Worm (Caenorhabditis elegans) whole organism, L4 larva: ENCODE measurements around the gene C14A4.7.

Experiments
- F10B5.3 ChIP-seq: sonication (generic microtip); optimal IDR thresholded peaks from 2 replicates; lab custom pipeline; 2016; ENCODE audit warnings: mild to moderate bottlenecking, missing genetic modification characterization, missing compliant biosample characterization
- F26F4.8 ChIP-seq: fragments of 200-800 bp; sonication (Bioruptor generic); conservative IDR thresholded peaks from 2 replicates; pipeline ENCODE4 v1.3.6; 2022; ENCODE audit warnings: missing genetic modification characterization, missing compliant biosample characterization
- F37D6.2 ChIP-seq: sonication (generic microtip); optimal IDR thresholded peaks from 2 replicates; lab custom pipeline; 2016; ENCODE audit warnings: mild to moderate bottlenecking, missing genetic modification characterization, missing compliant biosample characterization
- T26A8.4 ChIP-seq: fragments of 200-800 bp; sonication (Bioruptor generic); IDR thresholded peaks from 2 replicates; pipeline ENCODE4 v1.3.6; 2022; ENCODE audit warnings: missing genetic modification characterization, missing compliant biosample characterization
- Y75B8A.6 ChIP-seq: fragments of 200-800 bp; sonication (Bioruptor generic); IDR thresholded peaks from 2 replicates; pipeline ENCODE4 v1.3.6; 2022; ENCODE audit warnings: missing genetic modification reagents, missing genetic modification characterization, missing compliant biosample characterization
- aha-1 ChIP-seq: fragments of 150-350 bp; peaks from one replicate; lab custom pipeline; 2014; ENCODE audit warnings: missing biosample characterization, missing genetic modification characterization
- aly-2 ChIP-seq: sonication (generic microtip); optimal IDR thresholded peaks from 2 replicates; lab custom pipeline; 2018; ENCODE audit warnings: missing biosample characterization, missing genetic modification characterization
- ama-1 ChIP-seq: fragments of 150-350 bp; optimal IDR thresholded peaks from 2 replicates; lab custom pipeline; 2014; ENCODE audit warnings: inconsistent platforms, mixed read lengths
- arid-1 ChIP-seq: fragments of 200-800 bp; sonication (Bioruptor generic); conservative IDR thresholded peaks from 2 replicates; pipeline ENCODE4 v1.3.6; 2022; ENCODE audit warnings: missing genetic modification reagents, missing genetic modification characterization, missing compliant biosample characterization
- attf-4 ChIP-seq: sonication (generic microtip); optimal IDR thresholded peaks from 3 replicates; lab custom pipeline; 2017; ENCODE audit warnings: missing biosample characterization, missing genetic modification characterization
- ceh-20 ChIP-seq: fragments of 200-800 bp; sonication (Bioruptor generic); IDR thresholded peaks from 2 replicates; pipeline ENCODE4 v1.3.6; 2022; ENCODE audit warnings: missing genetic modification reagents, missing genetic modification characterization, missing compliant biosample characterization
- ceh-28 ChIP-seq: fragments of 150-350 bp; optimal IDR thresholded peaks from 2 replicates; lab custom pipeline; 2014; ENCODE audit warnings: missing biosample characterization, missing genetic modification reagents, missing genetic modification characterization
- ceh-32 ChIP-seq: sonication (generic microtip); optimal IDR thresholded peaks from 2 replicates; lab custom pipeline; 2016; ENCODE audit warnings: mild to moderate bottlenecking, missing genetic modification characterization, missing compliant biosample characterization; ENCODE audit not compliant: poor library complexity
- ceh-62 ChIP-seq: sonication (generic microtip); optimal IDR thresholded peaks from 2 replicates; lab custom pipeline; 2017; ENCODE audit warnings: missing biosample characterization, missing genetic modification characterization
- ces-1 ChIP-seq: fragments of 150-350 bp; sonication (generic microtip); optimal IDR thresholded peaks from 4 replicates; lab custom pipeline; 2014; ENCODE audit warnings: missing biosample characterization, missing genetic modification reagents, missing genetic modification characterization
- ctbp-1 ChIP-seq: fragments of 200-800 bp; sonication (Bioruptor generic); IDR thresholded peaks from 2 replicates; pipeline ENCODE4 v1.3.6; 2022; ENCODE audit warnings: missing genetic modification reagents, missing genetic modification characterization, missing compliant biosample characterization
- daf-12 ChIP-seq: fragments of 150-350 bp; optimal IDR thresholded peaks from 2 replicates; lab custom pipeline; 2014; ENCODE audit warnings: missing biosample characterization, missing genetic modification reagents, missing genetic modification characterization
- daf-16 ChIP-seq, 3 experiments: sonication (generic microtip); optimal IDR thresholded peaks; 2 replicates each; lab custom pipeline; 2016 to 2017; ENCODE audit warnings: missing genetic modification characterization in 3 of 3, missing genetic modification reagents in 3 of 3, mild to moderate bottlenecking in 2 of 3, missing compliant biosample characterization in 2 of 3, missing biosample characterization in 1 of 3, moderate library complexity in 1 of 3
- daf-19 ChIP-seq: fragments of 200-800 bp; sonication (Bioruptor generic); conservative IDR thresholded peaks from 2 replicates; pipeline ENCODE4 v1.3.6; 2022; ENCODE audit warnings: missing genetic modification characterization, missing compliant biosample characterization
- daf-8 ChIP-seq: fragments of 200-800 bp; sonication (Bioruptor generic); IDR thresholded peaks from 2 replicates; pipeline ENCODE4 v1.3.6; 2022; ENCODE audit warnings: missing genetic modification characterization, missing compliant biosample characterization
- duxl-1 ChIP-seq: sonication (generic microtip); optimal IDR thresholded peaks from 2 replicates; lab custom pipeline; 2016; ENCODE audit warnings: mild to moderate bottlenecking, missing genetic modification characterization, moderate library complexity, missing compliant biosample characterization; ENCODE audit not compliant: poor library complexity
- dve-1 ChIP-seq: sonication (generic microtip); optimal IDR thresholded peaks from 2 replicates; lab custom pipeline; 2017; ENCODE audit warnings: antibody characterized with exemption, mild to moderate bottlenecking, missing genetic modification characterization, missing compliant biosample characterization; ENCODE audit not compliant: insufficient read depth
- gei-8 ChIP-seq: fragments of 200-800 bp; sonication (Bioruptor generic); optimal IDR thresholded peaks from 2 replicates; lab custom pipeline; 2018; ENCODE audit warnings: mild to moderate bottlenecking, missing genetic modification characterization, missing compliant biosample characterization
- hif-1 ChIP-seq, 2 experiments: sonication (generic microtip); optimal IDR thresholded peaks; 2 replicates each; lab custom pipeline; 2016 to 2017; ENCODE audit warnings: missing compliant biosample characterization in 2 of 2, missing genetic modification characterization in 2 of 2, missing genetic modification reagents in 2 of 2, missing genotype in 2 of 2, mild to moderate bottlenecking in 1 of 2
- lin-1 ChIP-seq: fragments of 200-800 bp; sonication (Bioruptor generic); IDR thresholded peaks from 2 replicates; pipeline ENCODE4 v1.3.6; 2022; ENCODE audit warnings: missing genetic modification reagents, missing genetic modification characterization, missing compliant biosample characterization
- lin-13 ChIP-seq: fragments of 150-350 bp; optimal IDR thresholded peaks from 2 replicates; lab custom pipeline; 2014; ENCODE audit warnings: missing biosample characterization, missing genetic modification reagents, missing genetic modification characterization
- lin-29 ChIP-seq: fragments of 200-800 bp; sonication (Bioruptor generic); IDR thresholded peaks from 2 replicates; pipeline ENCODE4 v1.3.6; 2022; ENCODE audit warnings: missing genetic modification reagents, missing genetic modification characterization, missing compliant biosample characterization
- lin-38 ChIP-seq: fragments of 200-800 bp; sonication (Bioruptor generic); IDR thresholded peaks from 2 replicates; pipeline ENCODE4 v1.3.6; 2022; ENCODE audit warnings: missing genetic modification reagents, missing genetic modification characterization, missing compliant biosample characterization
- lsy-2 ChIP-seq, 2 experiments: fragments of 150-350 bp in 1 of 2; sonication (generic microtip) in 1 of 2; optimal IDR thresholded peaks; 2 replicates each; lab custom pipeline; 2014 to 2017; ENCODE audit warnings: missing biosample characterization in 2 of 2, missing genetic modification characterization in 2 of 2
- madf-9 ChIP-seq: fragments of 200-800 bp; sonication (Bioruptor generic); conservative IDR thresholded peaks from 2 replicates; pipeline ENCODE4 v1.3.6; 2022; ENCODE audit warnings: missing genetic modification reagents, missing genetic modification characterization, missing compliant biosample characterization
- mdt-29 ChIP-seq: fragments of 200-800 bp; sonication (Bioruptor generic); IDR thresholded peaks from 2 replicates; pipeline ENCODE4 v1.3.6; 2022; ENCODE audit warnings: missing genetic modification reagents, missing genetic modification characterization, missing compliant biosample characterization
- mep-1 ChIP-seq: fragments of 150-350 bp; sonication (generic microtip); optimal IDR thresholded peaks from 3 replicates; lab custom pipeline; 2014; ENCODE audit warnings: missing biosample characterization, missing genetic modification characterization
- mxl-2 ChIP-seq: fragments of 200-800 bp; sonication (Bioruptor generic); conservative IDR thresholded peaks from 2 replicates; pipeline ENCODE4 v1.3.6; 2022; ENCODE audit warnings: missing genetic modification reagents, missing genetic modification characterization, missing compliant biosample characterization
- nhr-102 ChIP-seq: sonication (generic microtip); optimal IDR thresholded peaks from 2 replicates; lab custom pipeline; 2016; ENCODE audit warnings: mild to moderate bottlenecking, missing genetic modification characterization, moderate library complexity, missing compliant biosample characterization
- nhr-28 ChIP-seq: fragments of 150-350 bp; optimal IDR thresholded peaks from 2 replicates; lab custom pipeline; 2014; ENCODE audit warnings: missing biosample characterization, missing genetic modification characterization
- nhr-76 ChIP-seq: fragments of 150-350 bp; optimal IDR thresholded peaks from 2 replicates; lab custom pipeline; 2014; ENCODE audit warnings: missing biosample characterization, missing genetic modification characterization
- pha-4 ChIP-seq, 2 experiments: fragments of 150-350 bp in 1 of 2; fragments of 200-800 bp in 1 of 2; sonication (Bioruptor generic) in 1 of 2; IDR thresholded peaks in 1 of 2; optimal IDR thresholded peaks in 1 of 2; 2 replicates each; pipeline versions ENCODE4 v1.3.6 to Lab custom; 2014 to 2022; ENCODE audit warnings: missing genetic modification characterization in 2 of 2, missing genetic modification reagents in 2 of 2, missing biosample characterization in 1 of 2, missing compliant biosample characterization in 1 of 2
- php-3 ChIP-seq: fragments of 200-800 bp; sonication (Bioruptor generic); IDR thresholded peaks from 2 replicates; pipeline ENCODE4 v1.3.6; 2022; ENCODE audit warnings: missing genetic modification reagents, missing genetic modification characterization, missing compliant biosample characterization
- pqm-1 ChIP-seq: sonication (generic microtip); optimal IDR thresholded peaks from 2 replicates; lab custom pipeline; 2017; ENCODE audit warnings: missing biosample characterization, missing genetic modification characterization
- set-16 ChIP-seq: fragments of 200-800 bp; sonication (Bioruptor generic); IDR thresholded peaks from 2 replicates; pipeline ENCODE4 v1.3.6; 2022; ENCODE audit warnings: missing genetic modification reagents, missing genetic modification characterization, missing compliant biosample characterization
- snpc-1.2 ChIP-seq: fragments of 200-800 bp; sonication (Bioruptor generic); IDR thresholded peaks from 2 replicates; pipeline ENCODE4 v1.3.6; 2022; ENCODE audit warnings: missing genetic modification reagents, missing genetic modification characterization, missing compliant biosample characterization
- unc-130 ChIP-seq: sonication (generic microtip); optimal IDR thresholded peaks from 2 replicates; lab custom pipeline; 2016; ENCODE audit warnings: missing genetic modification reagents, missing genetic modification characterization, missing compliant biosample characterization
- unc-39 ChIP-seq: sonication (generic microtip); optimal IDR thresholded peaks from 2 replicates; lab custom pipeline; 2017; ENCODE audit warnings: missing biosample characterization, missing genetic modification characterization
- unc-62 ChIP-seq, 3 experiments: fragments of 150-350 bp in 1 of 3; sonication (generic microtip); optimal IDR thresholded peaks in 2 of 3; peaks in 1 of 3; 1 replicate in 1 of 3; 2 replicates in 2 of 3; lab custom pipeline; 2014 to 2017; ENCODE audit warnings: missing biosample characterization in 3 of 3, missing genetic modification characterization in 3 of 3, missing genetic modification reagents in 3 of 3, missing genotype in 1 of 3
- zag-1 ChIP-seq: fragments of 150-350 bp; optimal IDR thresholded peaks from 2 replicates; lab custom pipeline; 2014; ENCODE audit warnings: missing biosample characterization, missing genetic modification characterization
- zfp-3 ChIP-seq: fragments of 200-800 bp; sonication (Bioruptor generic); conservative IDR thresholded peaks from 2 replicates; pipeline ENCODE4 v1.3.6; 2022; ENCODE audit warnings: missing genetic modification reagents, missing genetic modification characterization, missing compliant biosample characterization
- ztf-7 ChIP-seq: fragments of 150-350 bp; optimal IDR thresholded peaks from 2 replicates; lab custom pipeline; 2014; ENCODE audit warnings: missing biosample characterization, missing genetic modification characterization

The C14A4.7 gene

ce11 chrII:10563368-10563767, 33.0 kb downstream of the C14A4.7 start, which contains the start of gene cdc-48.1 (continued):
- TF ChIP-seq daf-16 (GFP tag; optimal IDR thresholded peaks at IDR 0.05; lab: Kevin White, UChicago) (peak; percentile 91 to 94), daf-16 (tag; optimal IDR thresholded peaks at IDR 0.05; lab: Kevin White, UChicago) (peak; percentile 97), F37D6.2 (tag; lab: Kevin White, UChicago) (peak; percentile 97), ceh-20 (peak; percentile 100), ceh-28 (peak; percentile 72), ces-1 (GFP tag; lab: Kevin White, UChicago) (peak; percentile 97), lin-13 (GFP tag; lab: Kevin White, UChicago) (peak; percentile 100), ztf-7 (peak; percentile 96), aly-2 (tag; lab: Kevin White, UChicago) (peak; percentile 90), F26F4.8 (GFP tag; lab: Robert Waterston, UW) (peak; percentile 54; the same call in 1 of the 2 replicates), mxl-2 (peak; percentile 93), mep-1 (tag; lab: Kevin White, UChicago) (peak; percentile 100), ceh-32 (tag; lab: Kevin White, UChicago) (peak; percentile 81), attf-4 (tag; lab: Kevin White, UChicago) (peak; percentile 73), set-16 (GFP tag; lab: Robert Waterston, UW) (peak; percentile 30; the same call in 1 of the 2 replicates), unc-39 (no peak), daf-8 (GFP tag; lab: Robert Waterston, UW) (peak; percentile 92; the same call in 1 of the 2 replicates)

DNA sequence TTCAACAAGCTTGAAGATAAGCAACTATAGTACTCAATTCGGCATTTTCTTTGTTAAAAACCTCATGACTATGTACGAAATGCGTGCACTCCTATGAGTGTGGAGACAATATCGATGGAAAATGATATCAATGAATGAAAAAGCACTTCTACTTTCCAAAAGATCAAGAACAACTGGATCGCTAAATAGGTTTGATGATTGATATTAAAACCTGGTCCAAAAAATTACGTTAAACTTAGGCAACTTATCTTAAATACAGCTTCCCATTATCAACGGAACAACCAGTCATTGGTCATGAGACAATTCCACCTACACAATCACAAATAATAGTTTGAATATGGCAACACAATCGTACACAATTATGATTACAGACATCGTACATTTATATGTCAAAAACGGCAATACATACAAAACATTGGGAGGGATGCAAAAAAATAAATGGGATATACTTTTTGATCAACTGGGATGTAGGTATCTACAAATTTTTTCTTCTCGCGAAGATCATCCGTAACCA, 36.6 kb downstream of the C14A4.7 start:
- peak; percentile 33 for TF ChIP-seq pqm-1 (tag; lab: Kevin White, UChicago)
- TF ChIP-seq php-3 (GFP tag; lab: Robert Waterston, UW): 0 out of 2 replicates have a peak, but pooled peaks have one; percentile 11
- TF ChIP-seq nhr-28 (tag; lab: Kevin White, UChicago): peak; percentile 32
- peak; percentile 1 for TF ChIP-seq ama-1
- TF ChIP-seq nhr-102: peak; percentile 45
- no peak for TF ChIP-seq ceh-62
- TF ChIP-seq ctbp-1 (GFP tag; lab: Robert Waterston, UW): 0 out of 2 replicates have a peak, but pooled peaks have one; percentile 13
- no peak for TF ChIP-seq zfp-3 (GFP tag; lab: Robert Waterston, UW)
- TF ChIP-seq lin-29 (GFP tag; lab: Robert Waterston, UW): no peak
- TF ChIP-seq unc-130 (GFP tag; lab: Kevin White, UChicago): no peak
- TF ChIP-seq ztf-7: no peak
- TF ChIP-seq lin-38 (GFP tag; lab: Robert Waterston, UW): peak; percentile 62
- 0 out of 2 replicates have a peak, but pooled peaks have one; percentile 49 for TF ChIP-seq Y75B8A.6 (GFP tag; lab: Robert Waterston, UW)
- TF ChIP-seq zag-1: no peak
- no peak for TF ChIP-seq aly-2 (tag; lab: Kevin White, UChicago)
- TF ChIP-seq hif-1 (tag; optimal IDR thresholded peaks at IDR 0.05; lab: Kevin White, UChicago): no peak
- TF ChIP-seq T26A8.4 (GFP tag; lab: Robert Waterston, UW): no peak
- no peak; the same call in 1 of the 2 replicates for TF ChIP-seq arid-1 (GFP tag; lab: Robert Waterston, UW)
- no peak for TF ChIP-seq F10B5.3 (tag; lab: Kevin White, UChicago)
- no peak for TF ChIP-seq nhr-76 (tag; lab: Kevin White, UChicago)
- TF ChIP-seq daf-19: no peak
- peak in 1 of 2 experiments; percentile 29 for TF ChIP-seq lsy-2 (tag; optimal IDR thresholded peaks at IDR 0.05; lab: Kevin White, UChicago)
- peak in 1 of 2 experiments; percentile 95 for TF ChIP-seq unc-62 (GFP tag; optimal IDR thresholded peaks at IDR 0.05 in 1 of 2; lab: Kevin White, UChicago)
- TF ChIP-seq unc-62 (tag; optimal IDR thresholded peaks at IDR 0.05; lab: Kevin White, UChicago): no peak
- TF ChIP-seq snpc-1.2 (GFP tag; lab: Robert Waterston, UW): no peak
- TF ChIP-seq duxl-1 (tag; lab: Kevin White, UChicago): peak; percentile 62
- TF ChIP-seq gei-8 (GFP tag; lab: Kevin White, UChicago): peak; percentile 25
- TF ChIP-seq daf-12 (tag; lab: Kevin White, UChicago): no peak
- TF ChIP-seq aha-1 (tag; lab: Kevin White, UChicago): no peak
- TF ChIP-seq mdt-29 (GFP tag; lab: Robert Waterston, UW): no peak
- TF ChIP-seq daf-16 (GFP tag; optimal IDR thresholded peaks at IDR 0.05; lab: Kevin White, UChicago): peak in 1 of 2 experiments; percentile 16
- TF ChIP-seq daf-16 (tag; optimal IDR thresholded peaks at IDR 0.05; lab: Kevin White, UChicago): peak; percentile 75
- TF ChIP-seq madf-9 (GFP tag; lab: Robert Waterston, UW): no peak
- TF ChIP-seq lin-1: no peak
- TF ChIP-seq pha-4 (GFP tag; IDR thresholded peaks at IDR 0.05; lab: Robert Waterston, UW): peak; percentile 53; the same call in 1 of the 2 replicates
- TF ChIP-seq pha-4 (tag; optimal IDR thresholded peaks at IDR 0.05; lab: Kevin White, UChicago): no peak
- TF ChIP-seq dve-1: peak; percentile 77
